Worm (Caenorhabditis elegans) whole organism, L4/young adult: ENCODE data around the gene daf-10.

ENCODE experiments used
- W03F9.2 ChIP-seq: fragments of 150-350 bp; optimal IDR thresholded peaks from 2 replicates; lab custom pipeline; 2014; ENCODE audit warnings: missing biosample characterization, missing genetic modification characterization
- dao-5 ChIP-seq: sonication (generic microtip); optimal IDR thresholded peaks from 2 replicates; lab custom pipeline; 2016; ENCODE audit warnings: missing genotype, missing genetic modification characterization, moderate library complexity, missing compliant biosample characterization

DNA sequence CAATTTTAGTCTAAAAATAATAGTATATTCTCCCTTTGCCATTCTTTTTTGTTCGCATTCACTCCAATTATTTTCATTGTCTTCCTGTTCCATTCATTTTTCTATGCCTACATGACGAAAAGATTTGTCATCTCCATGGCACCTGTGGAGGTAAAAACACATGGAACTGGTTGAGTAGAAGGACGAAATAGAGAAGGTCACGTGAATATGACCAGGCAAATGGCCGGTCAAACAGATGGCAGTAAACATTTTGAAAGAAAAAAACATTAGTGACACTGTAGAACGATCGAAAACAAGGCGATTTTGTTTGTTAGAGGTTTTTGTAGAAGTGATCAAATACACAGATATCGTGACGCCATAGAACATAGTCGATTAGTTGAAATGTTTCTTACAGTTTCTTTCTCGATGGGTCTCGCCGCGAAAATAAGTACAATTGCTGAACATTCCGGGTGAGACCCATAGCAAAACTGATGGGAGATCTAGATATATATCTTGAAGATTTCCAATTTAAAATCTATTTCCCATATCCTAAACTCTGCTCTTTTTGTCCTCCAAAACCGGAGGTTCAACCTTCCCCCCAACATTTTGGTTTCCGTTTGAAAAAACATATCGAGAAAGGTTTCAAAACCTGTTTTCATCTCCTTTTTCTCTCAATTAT lies 55.3 kb downstream of the daf-10 start:
- TF ChIP-seq W03F9.2 (no peak), dao-5 (tag; lab: Kevin White, UChicago) (no peak)
